Worm (Caenorhabditis elegans): ENCODE data around the gene W02F12.8.

The W02F12.8 gene

DNA sequence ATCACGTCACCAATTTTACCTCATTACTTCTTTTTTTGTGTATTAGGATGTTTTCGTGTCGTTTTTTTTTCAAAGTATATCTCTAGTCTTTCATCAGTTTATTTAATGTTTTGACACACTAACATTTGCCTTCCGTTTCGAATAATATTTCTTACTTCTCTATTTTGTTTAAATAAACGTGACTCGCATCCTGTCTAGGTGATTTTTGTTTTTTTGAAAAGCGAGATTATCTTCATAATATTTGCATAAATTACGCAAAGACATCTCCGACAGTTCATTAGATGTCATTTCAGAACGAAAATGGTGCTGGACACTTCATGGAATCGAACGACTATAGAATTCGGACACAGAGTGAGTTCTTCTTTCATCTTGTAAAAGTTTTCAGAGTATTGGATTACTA lies 45.3 kb downstream of the W02F12.8 start, which contains the start of gene T10H9.1:
Gene T10H9.1 (plus strand): TSS at position 301 of the 400 bp plus-strand sequence.
- TF ChIP-seq dao-5 (tag; optimal IDR thresholded peaks at IDR 0.05) (no peak), him-1 (tag; optimal IDR thresholded peaks at IDR 0.05) (no peak)

DNA sequence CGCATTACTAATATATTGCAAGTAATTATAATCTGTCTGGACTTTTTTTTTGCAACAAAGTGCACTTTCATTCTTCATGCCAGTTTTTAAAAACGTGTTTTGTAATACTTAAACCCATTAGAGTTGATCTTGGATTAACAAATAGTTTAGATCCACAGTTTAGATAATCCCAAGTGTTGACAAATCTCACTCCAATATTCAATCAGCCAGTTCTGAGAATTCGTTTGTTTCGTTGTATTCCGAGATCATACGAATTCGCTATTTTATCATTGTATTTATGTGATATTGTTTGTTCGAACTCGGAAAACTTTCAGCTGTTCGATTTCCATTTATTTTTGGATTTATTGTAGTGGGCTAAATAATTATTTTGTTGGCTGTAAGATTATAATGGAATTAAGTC lies 48.8 kb downstream of the W02F12.8 start:
- no peak for TF ChIP-seq W03F9.2 (tag; optimal IDR thresholded peaks at IDR 0.05)
- no peak for TF ChIP-seq dao-5 (tag; optimal IDR thresholded peaks at IDR 0.05)
- no peak for TF ChIP-seq him-1 (tag; optimal IDR thresholded peaks at IDR 0.05)

Measured in whole organism, L4/young adult.